Worm (Caenorhabditis elegans): ENCODE data around the gene Y51H4A.935.
"Not testable (repeated sequence)": the region's sequence is repeated elsewhere in the genome, so short reads cannot be mapped to it uniquely, and the experiment has no call there.

ce11 chrIV:16470888-16471287 is 36.1 kb downstream of the Y51H4A.935 start, which contains the start of gene VY10G11R.1:
- not testable (repeated sequence) for TF ChIP-seq elt-1 (tag; optimal IDR thresholded peaks at IDR 0.05); snpc-4 (tag; optimal IDR thresholded peaks at IDR 0.05); ama-1 (optimal IDR thresholded peaks at IDR 0.05); gmeb-1 (tag; optimal IDR thresholded peaks at IDR 0.05); egl-27 (tag; optimal IDR thresholded peaks at IDR 0.05); unc-62 (GFP tag; optimal IDR thresholded peaks at IDR 0.05); nhr-10 (tag; optimal IDR thresholded peaks at IDR 0.05); unc-55 (GFP tag; optimal IDR thresholded peaks at IDR 0.05); lsy-2 (tag; optimal IDR thresholded peaks at IDR 0.05); zag-1 (tag; optimal IDR thresholded peaks at IDR 0.05); nhr-237 (tag; optimal IDR thresholded peaks at IDR 0.05); R02D3.7 (tag; optimal IDR thresholded peaks at IDR 0.05); nhr-12 (tag; optimal IDR thresholded peaks at IDR 0.05)
